Worm (Caenorhabditis elegans): ENCODE measurements around the gene amt-2.

The amt-2 gene

ce11 chrIV:13051073-13051472, 8.9 kb downstream of the amt-2 start, which contains the start of gene scl-11:
TSS of gene scl-11 (plus strand) at chrIV:13051373.
- no peak for TF ChIP-seq pha-4 (tag; optimal IDR thresholded peaks at IDR 0.05)
- no peak for TF ChIP-seq gmeb-2 (tag; optimal IDR thresholded peaks at IDR 0.05)
- TF ChIP-seq dve-1 (tag; optimal IDR thresholded peaks at IDR 0.05) = no peak
- TF ChIP-seq ceh-6 (GFP tag; optimal IDR thresholded peaks at IDR 0.05) = no peak
- TF ChIP-seq sox-4 (tag; optimal IDR thresholded peaks at IDR 0.05) = no peak
- TF ChIP-seq odd-2 (tag; optimal IDR thresholded peaks at IDR 0.05) = no peak
- no peak for TF ChIP-seq ama-1 (optimal IDR thresholded peaks at IDR 0.05)
- no peak for TF ChIP-seq ztf-16 (tag; optimal IDR thresholded peaks at IDR 0.05)
- TF ChIP-seq syd-9 (tag; optimal IDR thresholded peaks at IDR 0.05) = no peak
- no peak for TF ChIP-seq lin-11 (tag; optimal IDR thresholded peaks at IDR 0.05)
- no peak for TF ChIP-seq ets-4 (tag; optimal IDR thresholded peaks at IDR 0.05)
- no peak for TF ChIP-seq ceh-19 (GFP tag; optimal IDR thresholded peaks at IDR 0.05)
- TF ChIP-seq ceh-2 (tag; optimal IDR thresholded peaks at IDR 0.05) = no peak
- TF ChIP-seq Y22D7AL.16 (tag; optimal IDR thresholded peaks at IDR 0.05) = no peak

DNA sequence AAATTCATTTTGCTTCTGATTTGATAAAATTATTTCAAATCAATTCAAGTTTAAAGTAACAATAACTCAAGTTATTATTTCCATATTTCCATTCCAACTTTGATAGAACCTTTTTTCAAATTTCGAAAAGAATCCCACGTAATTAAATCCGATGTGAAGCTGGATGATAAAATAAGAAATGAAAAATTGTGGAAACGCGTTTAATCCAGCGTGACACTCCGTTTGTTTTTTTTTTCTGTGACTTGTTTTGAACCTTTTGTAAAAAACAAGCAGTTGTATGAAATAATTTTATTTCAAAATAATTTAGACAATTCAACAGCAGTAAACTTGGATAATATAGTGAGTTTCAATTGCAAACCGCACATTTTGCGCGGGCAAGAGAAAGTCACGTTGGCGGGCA, 10.4 kb downstream of the amt-2 start, which contains the start of gene F49E11.7:
TSS of gene F49E11.7 (plus strand) at position 301 of the 400 bp plus-strand sequence.
- TF ChIP-seq ahr-1 (tag; optimal IDR thresholded peaks at IDR 0.05) (no peak), ceh-48 (tag; optimal IDR thresholded peaks at IDR 0.05) (no peak), sox-4 (tag; optimal IDR thresholded peaks at IDR 0.05) (no peak), ceh-22 (tag; optimal IDR thresholded peaks at IDR 0.05) (no peak), hlh-6 (tag; optimal IDR thresholded peaks at IDR 0.05) (no peak), fkh-6 (tag; optimal IDR thresholded peaks at IDR 0.05) (no peak), pros-1 (tag; optimal IDR thresholded peaks at IDR 0.05) (no peak), hlh-8 (tag; optimal IDR thresholded peaks at IDR 0.05) (no peak), pqm-1 (tag; optimal IDR thresholded peaks at IDR 0.05) (no peak), mec-3 (tag; optimal IDR thresholded peaks at IDR 0.05; ENCODE audit: borderline replicate concordance) (no peak), hlh-15 (tag; optimal IDR thresholded peaks at IDR 0.05) (no peak), npax-4 (tag; optimal IDR thresholded peaks at IDR 0.05) (no peak)

DNA sequence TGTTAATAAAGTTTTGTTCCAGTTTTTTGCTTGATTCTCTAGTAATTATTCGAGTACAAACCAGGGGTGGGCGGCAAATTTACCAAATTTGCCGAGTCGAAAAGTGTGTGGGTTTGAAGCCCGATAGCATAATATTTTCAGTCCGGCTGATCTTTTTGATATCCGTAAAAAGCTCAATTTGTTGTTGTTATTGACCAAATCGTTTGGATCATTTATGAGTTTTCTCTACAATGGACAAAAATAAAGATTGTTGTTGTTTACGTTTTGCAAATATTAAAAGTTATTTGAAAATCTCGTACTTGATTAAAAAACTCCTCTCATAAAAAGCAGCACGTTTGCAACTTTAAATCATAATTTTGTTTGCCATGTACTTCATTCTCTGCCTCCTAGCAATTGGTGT, 13.8 kb downstream of the amt-2 start, which contains the start of gene scl-1:
TSS of gene scl-1 (plus strand) at position 301 of the 400 bp plus-strand sequence.
- TF ChIP-seq rnt-1 (tag; optimal IDR thresholded peaks at IDR 0.05) = no peak
- no peak for TF ChIP-seq hlh-30 (tag; optimal IDR thresholded peaks at IDR 0.05; ENCODE audit: insufficient read depth)
- TF ChIP-seq hlh-8 (tag; optimal IDR thresholded peaks at IDR 0.05) = no peak
- no peak for TF ChIP-seq eyg-1 (tag; optimal IDR thresholded peaks at IDR 0.05)
- no peak for TF ChIP-seq unc-3 (GFP tag; conservative IDR thresholded peaks at IDR 0.05)
- no peak for TF ChIP-seq unc-3 (tag; optimal IDR thresholded peaks at IDR 0.05)

ce11 chrIV:13057418-13057817, 15.2 kb downstream of the amt-2 start, which contains the start of gene scl-2:
TSS of gene scl-2 (plus strand) at chrIV:13057710.
- TF ChIP-seq unc-86 (tag; optimal IDR thresholded peaks at IDR 0.05) (no peak), madf-2 (tag; optimal IDR thresholded peaks at IDR 0.05) (no peak), unc-55 (GFP tag; optimal IDR thresholded peaks at IDR 0.05) (no peak), hlh-8 (tag; optimal IDR thresholded peaks at IDR 0.05) (no peak), ceh-9 (tag; optimal IDR thresholded peaks at IDR 0.05) (no peak), fkh-10 (GFP tag; optimal IDR thresholded peaks at IDR 0.05) (no peak), rnt-1 (tag; optimal IDR thresholded peaks at IDR 0.05) (no peak), unc-3 (GFP tag; conservative IDR thresholded peaks at IDR 0.05) (no peak), unc-3 (tag; optimal IDR thresholded peaks at IDR 0.05) (no peak), ref-2 (tag; optimal IDR thresholded peaks at IDR 0.05) (no peak), ets-4 (tag; optimal IDR thresholded peaks at IDR 0.05) (no peak), ceh-2 (tag; optimal IDR thresholded peaks at IDR 0.05) (no peak), ceh-18 (tag; optimal IDR thresholded peaks at IDR 0.05) (no peak), eyg-1 (tag; optimal IDR thresholded peaks at IDR 0.05) (no peak), ttx-3 (tag; optimal IDR thresholded peaks at IDR 0.05) (no peak), pag-3 (tag; optimal IDR thresholded peaks at IDR 0.05; ENCODE audit: borderline replicate concordance) (no peak), zip-5 (tag; optimal IDR thresholded peaks at IDR 0.05) (no peak), ama-1 (optimal IDR thresholded peaks at IDR 0.05) (no peak), pha-4 (tag; optimal IDR thresholded peaks at IDR 0.05) (no peak), lin-11 (tag; optimal IDR thresholded peaks at IDR 0.05) (no peak)

All from whole organism, late embryonic.